Worm (Caenorhabditis elegans) whole organism, L4/young adult: Measurements from ENCODE around the gene F12A10.1.

Source experiments
- dao-5 ChIP-seq: sonication (generic microtip); optimal IDR thresholded peaks from 2 replicates; lab custom pipeline; 2016; ENCODE audit warnings: missing genotype, missing genetic modification characterization, moderate library complexity, missing compliant biosample characterization
- him-1 ChIP-seq: sonication (generic microtip); optimal IDR thresholded peaks from 2 replicates; lab custom pipeline; 2016; ENCODE audit warnings: missing genotype, missing genetic modification reagents, missing genetic modification characterization, missing compliant biosample characterization

DNA sequence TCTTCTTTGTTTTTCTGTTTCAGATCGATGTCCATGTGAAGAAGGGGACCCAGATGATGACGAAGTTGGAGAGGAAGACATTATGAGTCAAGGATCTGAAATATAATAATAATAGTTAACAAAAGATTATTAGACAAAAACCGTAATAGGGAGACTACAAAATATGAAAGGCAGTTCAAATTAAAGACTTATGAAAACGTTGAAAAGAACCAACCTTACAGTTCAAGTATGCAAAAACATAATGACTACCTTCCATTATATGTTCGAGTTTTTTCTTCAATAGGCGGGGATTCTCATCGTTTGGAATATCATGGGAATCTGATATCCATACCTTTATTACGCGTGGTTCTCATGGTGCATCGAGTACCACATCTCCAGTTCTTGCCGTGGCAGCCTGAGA is 37.3 kb downstream of the F12A10.1 start, which contains the start of gene hlh-26:
- no peak for TF ChIP-seq him-1
- TF ChIP-seq dao-5: no peak
